Fruit fly (Drosophila melanogaster) whole organism, embryonic: ENCODE measurements around the gene Acn.

ENCODE experiments used
- CG12104 ChIP-seq: fragments of 200-800 bp; sonication (Bioruptor generic); optimal IDR thresholded peaks from 3 replicates; lab custom pipeline; 2016; ENCODE audit warnings: missing biosample characterization, missing genetic modification characterization
- CG1233 ChIP-seq: fragments of 200-800 bp; sonication (Bioruptor generic); optimal IDR thresholded peaks from 4 replicates; lab custom pipeline; 2018; ENCODE audit warnings: missing biosample characterization, mild to moderate bottlenecking, missing genetic modification characterization
- CG12391 ChIP-seq: fragments of 200-800 bp; sonication (Bioruptor generic); optimal IDR thresholded peaks from 3 replicates; lab custom pipeline; 2018; ENCODE audit warnings: missing biosample characterization, mild to moderate bottlenecking, missing genetic modification characterization, moderate library complexity
- CG15514 ChIP-seq: fragments of 200-800 bp; sonication (Bioruptor generic); optimal IDR thresholded peaks from 3 replicates; lab custom pipeline; 2017; ENCODE audit warnings: missing biosample characterization, missing genetic modification characterization, mild to moderate bottlenecking, moderate library complexity, missing genetic modification reagents
- CG15696 ChIP-seq: fragments of 200-800 bp; sonication (Bioruptor generic); optimal IDR thresholded peaks from 2 replicates; lab custom pipeline; 2019; ENCODE audit warnings: missing biosample characterization, mild to moderate bottlenecking, missing genetic modification characterization, moderate library complexity
- CG30403 ChIP-seq: fragments of 200-800 bp; sonication (Bioruptor generic); optimal IDR thresholded peaks from 3 replicates; lab custom pipeline; 2016; ENCODE audit warnings: missing biosample characterization, missing genetic modification characterization
- CG3065 ChIP-seq: fragments of 200-800 bp; sonication (Bioruptor generic); optimal IDR thresholded peaks from 2 replicates; lab custom pipeline; 2016; ENCODE audit warnings: missing biosample characterization, missing genetic modification characterization
- CG33557 ChIP-seq: fragments of 200-800 bp; sonication (Bioruptor generic); optimal IDR thresholded peaks from 2 replicates; lab custom pipeline; 2019; ENCODE audit warnings: missing biosample characterization, mild to moderate bottlenecking, missing genetic modification characterization, moderate library complexity
- CG34376 ChIP-seq: fragments of 200-800 bp; sonication (Bioruptor generic); optimal IDR thresholded peaks from 2 replicates; lab custom pipeline; 2018; ENCODE audit warnings: missing biosample characterization, mild to moderate bottlenecking, missing genetic modification characterization
- CG6683 ChIP-seq: fragments of 200-800 bp; sonication (Bioruptor generic); optimal IDR thresholded peaks from 2 replicates; lab custom pipeline; 2017; ENCODE audit warnings: missing biosample characterization, mild to moderate bottlenecking, missing genetic modification characterization, missing genetic modification reagents
- CG7928 ChIP-seq: fragments of 200-800 bp; sonication (Bioruptor generic); optimal IDR thresholded peaks from 2 replicates; lab custom pipeline; 2017; ENCODE audit warnings: missing biosample characterization, mild to moderate bottlenecking, missing genetic modification characterization
- CG9817 ChIP-seq: fragments of 200-800 bp; sonication (Bioruptor generic); optimal IDR thresholded peaks from 2 replicates; lab custom pipeline; 2018; ENCODE audit warnings: missing biosample characterization, mild to moderate bottlenecking, missing genetic modification characterization, moderate library complexity
- Dbx ChIP-seq: fragments of 200-800 bp; sonication (Bioruptor generic); IDR thresholded peaks from 3 replicates; pipeline ENCODE4 v1.3.6; 2022; ENCODE audit warnings: missing biosample characterization, missing genetic modification characterization
- Dek ChIP-seq: fragments of 200-800 bp; sonication (Bioruptor generic); optimal IDR thresholded peaks from 3 replicates; lab custom pipeline; 2019; ENCODE audit warnings: missing biosample characterization, mild to moderate bottlenecking, missing genetic modification characterization, moderate library complexity
- Gsc ChIP-seq: fragments of 200-800 bp; sonication (Bioruptor generic); IDR thresholded peaks from 2 replicates; pipeline ENCODE4 v1.3.6; 2022; ENCODE audit warnings: missing biosample characterization, missing genetic modification characterization
- Lpt ChIP-seq: fragments of >200 bp; optimal IDR thresholded peaks from 2 replicates; lab custom pipeline; 2018; ENCODE audit warnings: missing biosample characterization, missing genetic modification characterization
- NK7.1 ChIP-seq: fragments of 200-800 bp; sonication (Bioruptor generic); optimal IDR thresholded peaks from 3 replicates; lab custom pipeline; 2016; ENCODE audit warnings: missing biosample characterization, missing genetic modification characterization
- NfI ChIP-seq: fragments of 200-800 bp; sonication (Bioruptor generic); optimal IDR thresholded peaks from 3 replicates; lab custom pipeline; 2018; ENCODE audit warnings: missing biosample characterization, mild to moderate bottlenecking, missing genetic modification characterization, moderate library complexity
- Oaz ChIP-seq: fragments of 200-800 bp; sonication (Bioruptor generic); IDR thresholded peaks from 2 replicates; pipeline ENCODE4 v1.3.6; 2022; ENCODE audit warnings: missing biosample characterization, missing genetic modification characterization
- Sox100B ChIP-seq: fragments of 200-800 bp; sonication (Bioruptor generic); optimal IDR thresholded peaks from 3 replicates; lab custom pipeline; 2018; ENCODE audit warnings: missing biosample characterization, mild to moderate bottlenecking, missing genetic modification characterization
- Ssrp ChIP-seq: fragments of 200-800 bp; sonication (Bioruptor generic); optimal IDR thresholded peaks from 2 replicates; lab custom pipeline; 2018; ENCODE audit warnings: missing biosample characterization, mild to moderate bottlenecking, missing genetic modification characterization, moderate library complexity
- Trl ChIP-seq, 3 experiments: fragments of >200 bp in 2 of 3; fragments of 200-800 bp in 1 of 3; sonication (Bioruptor generic) in 1 of 3; optimal IDR thresholded peaks; 2 replicates in 1 of 3; 3 replicates in 2 of 3; lab custom pipeline; 2016 to 2017; ENCODE audit warnings: missing biosample characterization in 1 of 3, missing genetic modification characterization in 1 of 3
- Usf ChIP-seq: fragments of 200-800 bp; sonication (Bioruptor generic); optimal IDR thresholded peaks from 2 replicates; lab custom pipeline; 2017; ENCODE audit warnings: missing genotype, missing biosample characterization, missing genetic modification characterization
- ac ChIP-seq: fragments of 200-800 bp; sonication (Bioruptor generic); optimal IDR thresholded peaks from 3 replicates; lab custom pipeline; 2017; ENCODE audit warnings: missing biosample characterization, mild to moderate bottlenecking, missing genetic modification characterization
- amos ChIP-seq: fragments of 200-800 bp; sonication (Bioruptor generic); IDR thresholded peaks from 2 replicates; pipeline ENCODE4 v1.3.6; 2022; ENCODE audit warnings: missing biosample characterization, missing genetic modification characterization; ENCODE audit not compliant: partially characterized antibody
- bbx ChIP-seq: fragments of 200-800 bp; sonication (Bioruptor generic); IDR thresholded peaks from 2 replicates; pipeline ENCODE4 v1.3.6; 2022; ENCODE audit warnings: missing biosample characterization, missing genetic modification characterization; ENCODE audit not compliant: partially characterized antibody
- cas ChIP-seq: fragments of 200-800 bp; sonication (Bioruptor generic); IDR thresholded peaks from 2 replicates; pipeline ENCODE4 v1.3.6; 2022; ENCODE audit warnings: missing biosample characterization, missing genetic modification characterization
- dpn ChIP-seq, 2 experiments: fragments of 200-800 bp; sonication (Bioruptor generic); optimal IDR thresholded peaks; 3 replicates each; lab custom pipeline; 2016; ENCODE audit warnings: missing biosample characterization in 2 of 2, missing genetic modification characterization in 2 of 2
- dysf ChIP-seq: fragments of 200-800 bp; sonication (Bioruptor generic); IDR thresholded peaks from 3 replicates; pipeline ENCODE4 v1.3.6; 2022; ENCODE audit warnings: missing biosample characterization, missing genetic modification characterization
- fd96Cb ChIP-seq: fragments of 200-800 bp; sonication (Bioruptor generic); optimal IDR thresholded peaks from 2 replicates; lab custom pipeline; 2018; ENCODE audit warnings: missing biosample characterization, mild to moderate bottlenecking, missing genetic modification characterization, moderate library complexity
- fru ChIP-seq: fragments of >200 bp; optimal IDR thresholded peaks from 2 replicates; lab custom pipeline; 2017
- grau ChIP-seq: fragments of 200-800 bp; optimal IDR thresholded peaks from 3 replicates; lab custom pipeline; 2019; ENCODE audit warnings: missing biosample characterization, mild to moderate bottlenecking, missing genetic modification characterization, moderate library complexity
- insv ChIP-seq, 2 experiments: fragments of 200-800 bp; sonication (Bioruptor generic); optimal IDR thresholded peaks; 3 replicates each; lab custom pipeline; 2016 to 2018; ENCODE audit warnings: missing biosample characterization in 2 of 2, missing genetic modification characterization in 2 of 2
- jigr1 ChIP-seq: fragments of 200-800 bp; sonication (Bioruptor generic); IDR thresholded peaks from 3 replicates; pipeline ENCODE4 v1.3.6; 2022; ENCODE audit warnings: missing biosample characterization, missing genetic modification characterization
- kah ChIP-seq: fragments of 200-800 bp; sonication (Bioruptor generic); optimal IDR thresholded peaks from 2 replicates; lab custom pipeline; 2018; ENCODE audit warnings: missing biosample characterization, mild to moderate bottlenecking, missing genetic modification characterization
- kay ChIP-seq: fragments of 200-800 bp; sonication (Bioruptor generic); optimal IDR thresholded peaks from 2 replicates; lab custom pipeline; 2016; ENCODE audit warnings: missing biosample characterization, missing genetic modification characterization
- nmo ChIP-seq: fragments of 200-800 bp; sonication (Bioruptor generic); optimal IDR thresholded peaks from 2 replicates; lab custom pipeline; 2018; ENCODE audit warnings: missing biosample characterization, mild to moderate bottlenecking, missing genetic modification characterization, moderate library complexity
- odd ChIP-seq: fragments of 200-800 bp; sonication (Bioruptor generic); optimal IDR thresholded peaks from 2 replicates; lab custom pipeline; 2017; ENCODE audit warnings: missing biosample characterization, mild to moderate bottlenecking, missing genetic modification characterization
- p53 ChIP-seq: fragments of 200-800 bp; sonication (Bioruptor generic); optimal IDR thresholded peaks from 2 replicates; lab custom pipeline; 2016; ENCODE audit warnings: missing biosample characterization, missing genetic modification characterization
- prd ChIP-seq, 3 experiments: fragments of >200 bp in 2 of 3; fragments of 200-800 bp in 1 of 3; sonication (Bioruptor generic) in 1 of 3; optimal IDR thresholded peaks in 2 of 3; IDR thresholded peaks in 1 of 3; 2 replicates in 2 of 3; 3 replicates in 1 of 3; pipeline versions ENCODE4 v1.3.6 to Lab custom; 2017 to 2022; ENCODE audit warnings: missing biosample characterization in 1 of 3, missing genetic modification characterization in 1 of 3
- ro ChIP-seq: fragments of 200-800 bp; sonication (Bioruptor generic); IDR thresholded peaks from 2 replicates; pipeline ENCODE4 v1.3.6; 2022; ENCODE audit warnings: missing biosample characterization, missing genetic modification characterization
- schlank ChIP-seq: fragments of 200-800 bp; sonication (Bioruptor generic); optimal IDR thresholded peaks from 2 replicates; lab custom pipeline; 2018; ENCODE audit warnings: missing biosample characterization, mild to moderate bottlenecking, missing genetic modification characterization
- scrt ChIP-seq: fragments of 200-800 bp; sonication (Bioruptor generic); optimal IDR thresholded peaks from 2 replicates; lab custom pipeline; 2018; ENCODE audit warnings: missing biosample characterization, mild to moderate bottlenecking, missing genetic modification characterization, moderate library complexity
- sima ChIP-seq: fragments of 200-800 bp; sonication (Bioruptor generic); optimal IDR thresholded peaks from 2 replicates; lab custom pipeline; 2016; ENCODE audit warnings: missing biosample characterization, missing genetic modification characterization
- ssp ChIP-seq: fragments of 200-800 bp; sonication (Bioruptor generic); IDR thresholded peaks from 2 replicates; pipeline ENCODE4 v1.3.6; 2022; ENCODE audit warnings: missing biosample characterization, missing genetic modification characterization
- tll ChIP-seq, 2 experiments: fragments of 200-800 bp in 1 of 2; fragments of >200 bp in 1 of 2; sonication (Bioruptor generic) in 1 of 2; optimal IDR thresholded peaks; 2 replicates each; lab custom pipeline; 2017 to 2019; ENCODE audit warnings: missing biosample characterization in 2 of 2, missing genetic modification characterization in 2 of 2, mild to moderate bottlenecking in 1 of 2, moderate library complexity in 1 of 2
- usp ChIP-seq: fragments of >200 bp; optimal IDR thresholded peaks from 2 replicates; lab custom pipeline; 2017; ENCODE audit warnings: missing biosample characterization, missing genetic modification characterization
- wdn ChIP-seq: fragments of 200-800 bp; sonication (Bioruptor generic); IDR thresholded peaks from 2 replicates; pipeline ENCODE4 v1.3.6; 2022; ENCODE audit warnings: missing biosample characterization, missing genetic modification characterization

Acn gene

dm6 chr2L:19023972-19024743, 21.0 kb upstream of the Acn start (continued):
- TF ChIP-seq Trl (optimal IDR thresholded peaks at IDR 0.05; lab: Kevin White, UChicago) (no peak), Trl (GFP tag; optimal IDR thresholded peaks at IDR 0.05; lab: Kevin White, UChicago) (no peak), insv (GFP tag; optimal IDR thresholded peaks at IDR 0.05; lab: Kevin White, UChicago) (peak in 1 of 2 experiments; percentile 5), Dek (tag; lab: Kevin White, UChicago) (peak; percentile 74), ro (GFP tag; lab: Robert Waterston, UW) (no peak), Dbx (GFP tag; lab: Robert Waterston, UW) (peak; percentile 45; the same call in 1 of the 3 replicates), dysf (GFP tag; lab: Robert Waterston, UW) (peak; percentile 72; the same call in 2 of the 3 replicates), ac (GFP tag; lab: Kevin White, UChicago) (no peak), NfI (GFP tag; lab: Kevin White, UChicago) (peak; percentile 71), kah (GFP tag; lab: Kevin White, UChicago) (peak; percentile 47), p53 (no peak), CG3065 (GFP tag; lab: Kevin White, UChicago) (no peak), dpn (GFP tag; optimal IDR thresholded peaks at IDR 0.05; lab: Kevin White, UChicago) (peak; percentile 27 to 43), Gsc (GFP tag; lab: Robert Waterston, UW) (no peak), Ssrp (tag; lab: Kevin White, UChicago) (peak; percentile 76), tll (GFP tag; optimal IDR thresholded peaks at IDR 0.05; lab: Kevin White, UChicago) (no peak), cas (GFP tag; lab: Robert Waterston, UW) (no peak), NK7.1 (GFP tag; lab: Kevin White, UChicago) (no peak), odd (GFP tag; lab: Kevin White, UChicago) (peak; percentile 58), Oaz (GFP tag; lab: Robert Waterston, UW) (no peak), CG12391 (peak; percentile 72), scrt (GFP tag; lab: Kevin White, UChicago) (peak; percentile 70), CG33557 (no peak), prd (optimal IDR thresholded peaks at IDR 0.05; lab: Kevin White, UChicago) (no peak), prd (GFP tag; IDR thresholded peaks at IDR 0.05; lab: Robert Waterston, UW) (peak; percentile 46; the same call in 2 of the 3 replicates), bbx (no peak), nmo (GFP tag; lab: Kevin White, UChicago) (peak; percentile 67), kay (GFP tag; lab: Kevin White, UChicago) (peak; percentile 23), CG15514 (GFP tag; lab: Kevin White, UChicago) (peak; percentile 53), CG1233 (GFP tag; lab: Kevin White, UChicago) (peak; percentile 64), CG30403 (GFP tag; lab: Kevin White, UChicago) (peak; percentile 80), CG15696 (peak; percentile 9), sima (GFP tag; lab: Kevin White, UChicago) (no peak), Sox100B (peak; percentile 78), wdn (no peak), CG12104 (GFP tag; lab: Kevin White, UChicago) (peak; percentile 33), fru (no peak), grau (tag; lab: Kevin White, UChicago) (peak; percentile 84), CG34376 (peak; percentile 67), usp (GFP tag; lab: Kevin White, UChicago) (no peak), CG9817 (tag; lab: Kevin White, UChicago) (peak; percentile 65), ssp (GFP tag; lab: Robert Waterston, UW) (no peak), CG7928 (peak; percentile 27), schlank (tag; lab: Kevin White, UChicago) (peak; percentile 21), amos (GFP tag; lab: Robert Waterston, UW) (no peak), Usf (GFP tag; lab: Kevin White, UChicago) (no peak), Lpt (GFP tag; lab: Kevin White, UChicago) (no peak), jigr1 (GFP tag; lab: Robert Waterston, UW) (no peak), CG6683 (peak; percentile 69), fd96Cb (tag; lab: Kevin White, UChicago) (peak; percentile 73)
